Fruit fly (Drosophila melanogaster) whole organism, wandering third instar larva: ENCODE data around the gene CG4230.

Experiments used
- Abd-B ChIP-seq: fragments of >200 bp; optimal IDR thresholded peaks from 2 replicates; lab custom pipeline; 2017; ENCODE audit warnings: missing biosample characterization, missing genetic modification characterization
- CG9705 ChIP-seq: fragments of 200-800 bp; sonication (Bioruptor generic); optimal IDR thresholded peaks from 2 replicates; lab custom pipeline; 2018; ENCODE audit warnings: missing biosample characterization, mild to moderate bottlenecking, missing genetic modification characterization
- CrebA ChIP-seq: fragments of 200-800 bp; sonication (Bioruptor generic); optimal IDR thresholded peaks from 2 replicates; lab custom pipeline; 2016; ENCODE audit warnings: missing biosample characterization, mild to moderate bottlenecking, missing genetic modification characterization, borderline replicate concordance
- GATAd ChIP-seq: sonication (Bioruptor generic); optimal IDR thresholded peaks from 2 replicates; lab custom pipeline; 2016; ENCODE audit warnings: missing biosample characterization, missing genetic modification characterization
- N ChIP-seq: fragments of >200 bp; optimal IDR thresholded peaks from 2 replicates; lab custom pipeline; 2018; ENCODE audit warnings: missing biosample characterization, missing external identifiers, missing genetic modification characterization
- OdsH ChIP-seq: fragments of 200-800 bp; sonication (Bioruptor generic); optimal IDR thresholded peaks from 2 replicates; lab custom pipeline; 2016; ENCODE audit warnings: missing biosample characterization, mild to moderate bottlenecking, missing genetic modification characterization
- Rel ChIP-seq, 2 experiments: fragments of 200-800 bp; sonication (Bioruptor generic) in 1 of 2; optimal IDR thresholded peaks; 2 replicates in 1 of 2; 3 replicates in 1 of 2; lab custom pipeline; 2016 to 2019; ENCODE audit warnings: mild to moderate bottlenecking in 2 of 2, missing biosample characterization in 2 of 2, missing genetic modification characterization in 2 of 2, moderate library complexity in 1 of 2
- brk ChIP-seq: fragments of 200-800 bp; sonication (Bioruptor generic); optimal IDR thresholded peaks from 2 replicates; lab custom pipeline; 2016; ENCODE audit warnings: missing biosample characterization, mild to moderate bottlenecking, missing genetic modification characterization
- jim ChIP-seq: fragments of 175-275, 200-325 bp; sonication (Bioruptor generic); optimal IDR thresholded peaks from 2 replicates; lab custom pipeline; 2016; ENCODE audit warnings: missing biosample characterization, mild to moderate bottlenecking, missing genetic modification characterization
- pan ChIP-seq: fragments of >200 bp; optimal IDR thresholded peaks from 2 replicates; lab custom pipeline; 2017
- sv ChIP-seq: fragments of 200-800 bp; sonication (Bioruptor generic); optimal IDR thresholded peaks from 3 replicates; lab custom pipeline; 2016; ENCODE audit warnings: missing biosample characterization, missing genetic modification characterization

CG4230 gene

dm6 chr2L:5147876-5148275 is 51.8 kb downstream of the CG4230 start:
- no peak for TF ChIP-seq Rel (GFP tag; optimal IDR thresholded peaks at IDR 0.05; lab: Kevin White, UChicago)
- TF ChIP-seq Rel (tag; optimal IDR thresholded peaks at IDR 0.05; lab: Kevin White, UChicago): no peak
- TF ChIP-seq Abd-B (GFP tag; lab: Kevin White, UChicago): no peak
- no peak for TF ChIP-seq brk
- TF ChIP-seq OdsH (GFP tag; lab: Kevin White, UChicago): no peak
- TF ChIP-seq GATAd (GFP tag; lab: Kevin White, UChicago): no peak
- TF ChIP-seq pan (lab: Kevin White, UChicago): no peak
- no peak for TF ChIP-seq CG9705 (GFP tag; lab: Kevin White, UChicago)
- no peak for TF ChIP-seq jim
- no peak for TF ChIP-seq sv (GFP tag; lab: Kevin White, UChicago)
- TF ChIP-seq CrebA (GFP tag; lab: Kevin White, UChicago): no peak
- TF ChIP-seq N (GFP tag; lab: Kevin White, UChicago): no peak
